Worm (Caenorhabditis elegans): Measurements from ENCODE around the gene F48F7.6.

ce11 chrX:14020290-14020689 is 42.7 kb downstream of the F48F7.6 start, which contains the start of gene C04C11.1:
- TF ChIP-seq F57C9.4 (tag; optimal IDR thresholded peaks at IDR 0.05) (no peak), F55B11.4 (tag; optimal IDR thresholded peaks at IDR 0.05; ENCODE audit: borderline replicate concordance, insufficient read depth) (no peak), pha-4 (tag; optimal IDR thresholded peaks at IDR 0.05) (no peak)
